Fruit fly (Drosophila melanogaster) whole organism, wandering third instar larva: ENCODE data around the gene Acp65Aa.

Source experiments
- Abd-B ChIP-seq: fragments of >200 bp; optimal IDR thresholded peaks from 2 replicates; lab custom pipeline; 2017; ENCODE audit warnings: missing biosample characterization, missing genetic modification characterization
- CG32264 ChIP-seq: fragments of 200-800 bp; sonication (Bioruptor generic); optimal IDR thresholded peaks from 2 replicates; lab custom pipeline; 2016; ENCODE audit warnings: missing biosample characterization, missing genetic modification characterization
- CG9705 ChIP-seq: fragments of 200-800 bp; sonication (Bioruptor generic); optimal IDR thresholded peaks from 2 replicates; lab custom pipeline; 2018; ENCODE audit warnings: missing biosample characterization, mild to moderate bottlenecking, missing genetic modification characterization
- CrebA ChIP-seq: fragments of 200-800 bp; sonication (Bioruptor generic); optimal IDR thresholded peaks from 2 replicates; lab custom pipeline; 2016; ENCODE audit warnings: missing biosample characterization, mild to moderate bottlenecking, missing genetic modification characterization, borderline replicate concordance
- Dfd ChIP-seq: fragments of >200 bp; optimal IDR thresholded peaks from 2 replicates; lab custom pipeline; 2017; ENCODE audit warnings: missing biosample characterization, missing genetic modification characterization
- Dif ChIP-seq: fragments of 200-275, 200-300 bp; sonication (Bioruptor generic); optimal IDR thresholded peaks from 2 replicates; lab custom pipeline; 2018; ENCODE audit warnings: missing biosample characterization, missing genetic modification characterization; ENCODE audit not compliant: partially characterized antibody
- GATAd ChIP-seq: sonication (Bioruptor generic); optimal IDR thresholded peaks from 2 replicates; lab custom pipeline; 2016; ENCODE audit warnings: missing biosample characterization, missing genetic modification characterization
- HLH106 ChIP-seq: fragments of 200-800 bp; optimal IDR thresholded peaks from 3 replicates; lab custom pipeline; 2019; ENCODE audit warnings: missing biosample characterization, mild to moderate bottlenecking, missing genetic modification characterization, moderate library complexity
- Hnf4 ChIP-seq: fragments of 200-800 bp; sonication (Bioruptor generic); optimal IDR thresholded peaks from 2 replicates; lab custom pipeline; 2016; ENCODE audit warnings: missing biosample characterization, mild to moderate bottlenecking, missing genetic modification characterization
- Hr78 ChIP-seq: fragments of >200 bp; optimal IDR thresholded peaks from 2 replicates; lab custom pipeline; 2017; ENCODE audit warnings: missing biosample characterization, missing genetic modification characterization
- Hr83 ChIP-seq: fragments of 200-300 bp; sonication (Bioruptor generic); optimal IDR thresholded peaks from 2 replicates; lab custom pipeline; 2016; ENCODE audit warnings: missing biosample characterization, mild to moderate bottlenecking, missing genetic modification characterization, moderate library complexity; ENCODE audit not compliant: poor library complexity, severe bottlenecking
- Jra ChIP-seq: sonication (Bioruptor generic); optimal IDR thresholded peaks from 2 replicates; lab custom pipeline; 2016; ENCODE audit warnings: missing biosample characterization, missing genetic modification characterization
- Mio ChIP-seq: sonication (Bioruptor generic); optimal IDR thresholded peaks from 2 replicates; lab custom pipeline; 2016; ENCODE audit warnings: missing biosample characterization, missing genetic modification characterization
- Myc ChIP-seq: fragments of >200 bp; optimal IDR thresholded peaks from 2 replicates; lab custom pipeline; 2017
- N ChIP-seq: fragments of >200 bp; optimal IDR thresholded peaks from 2 replicates; lab custom pipeline; 2018; ENCODE audit warnings: missing biosample characterization, missing external identifiers, missing genetic modification characterization
- OdsH ChIP-seq: fragments of 200-800 bp; sonication (Bioruptor generic); optimal IDR thresholded peaks from 2 replicates; lab custom pipeline; 2016; ENCODE audit warnings: missing biosample characterization, mild to moderate bottlenecking, missing genetic modification characterization
- Rel ChIP-seq, 2 experiments: fragments of 200-800 bp; sonication (Bioruptor generic) in 1 of 2; optimal IDR thresholded peaks; 2 replicates in 1 of 2; 3 replicates in 1 of 2; lab custom pipeline; 2016 to 2019; ENCODE audit warnings: mild to moderate bottlenecking in 2 of 2, missing biosample characterization in 2 of 2, missing genetic modification characterization in 2 of 2, moderate library complexity in 1 of 2
- Sp1 ChIP-seq: fragments of 200-800 bp; sonication (Bioruptor generic); optimal IDR thresholded peaks from 3 replicates; lab custom pipeline; 2019; ENCODE audit warnings: missing biosample characterization, mild to moderate bottlenecking, missing genetic modification characterization, moderate library complexity
- Vsx2 ChIP-seq: fragments of 200-300, 225-300 bp; sonication (Bioruptor generic); optimal IDR thresholded peaks from 2 replicates; lab custom pipeline; 2018; ENCODE audit warnings: missing biosample characterization, missing genetic modification characterization; ENCODE audit not compliant: partially characterized antibody
- br ChIP-seq: fragments of 200-800 bp; sonication (Bioruptor generic); optimal IDR thresholded peaks from 2 replicates; lab custom pipeline; 2016; ENCODE audit warnings: missing biosample characterization, missing genetic modification characterization
- brk ChIP-seq: fragments of 200-800 bp; sonication (Bioruptor generic); optimal IDR thresholded peaks from 2 replicates; lab custom pipeline; 2016; ENCODE audit warnings: missing biosample characterization, mild to moderate bottlenecking, missing genetic modification characterization
- dl ChIP-seq, 2 experiments: fragments of 175-275, 200-275 bp in 1 of 2; fragments of 200-275 bp in 1 of 2; sonication (Bioruptor generic); optimal IDR thresholded peaks; lab custom pipeline; 2018; ENCODE audit warnings: mild to moderate bottlenecking in 2 of 2, missing biosample characterization in 2 of 2, missing genetic modification characterization in 2 of 2, moderate library complexity in 2 of 2; ENCODE audit not compliant: partially characterized antibody in 2 of 2, insufficient read depth in 1 of 2
- dmrt93B ChIP-seq: fragments of 200-800 bp; sonication (Bioruptor generic); optimal IDR thresholded peaks from 2 replicates; lab custom pipeline; 2018; ENCODE audit warnings: missing biosample characterization, mild to moderate bottlenecking, missing genetic modification characterization
- dsf ChIP-seq: sonication (Bioruptor generic); optimal IDR thresholded peaks from 2 replicates; lab custom pipeline; 2016; ENCODE audit warnings: missing biosample characterization, missing genetic modification characterization, borderline replicate concordance
- ey ChIP-seq: fragments of 200-800 bp; sonication (Bioruptor generic); optimal IDR thresholded peaks from 2 replicates; lab custom pipeline; 2016; ENCODE audit warnings: missing biosample characterization, missing genetic modification characterization
- foxo ChIP-seq, 2 experiments: fragments of 200-800 bp; sonication (Bioruptor generic); optimal IDR thresholded peaks; 2 replicates in 1 of 2; 3 replicates in 1 of 2; lab custom pipeline; 2016 to 2017; ENCODE audit warnings: missing biosample characterization in 2 of 2, missing genetic modification characterization in 2 of 2
- fru ChIP-seq: fragments of 200-800 bp; sonication (Bioruptor generic); optimal IDR thresholded peaks from 3 replicates; lab custom pipeline; 2016; ENCODE audit warnings: missing biosample characterization, mild to moderate bottlenecking, missing genetic modification characterization
- h ChIP-seq: fragments of 200-800 bp; sonication (Bioruptor generic); optimal IDR thresholded peaks from 3 replicates; lab custom pipeline; 2016; ENCODE audit warnings: missing biosample characterization, mild to moderate bottlenecking, missing genetic modification characterization
- jim ChIP-seq: fragments of 175-275, 200-325 bp; sonication (Bioruptor generic); optimal IDR thresholded peaks from 2 replicates; lab custom pipeline; 2016; ENCODE audit warnings: missing biosample characterization, mild to moderate bottlenecking, missing genetic modification characterization
- lola ChIP-seq: fragments of >200 bp; optimal IDR thresholded peaks from 2 replicates; lab custom pipeline; 2017; ENCODE audit warnings: missing biosample characterization, missing genetic modification characterization
- pan ChIP-seq: fragments of >200 bp; optimal IDR thresholded peaks from 2 replicates; lab custom pipeline; 2017
- psq ChIP-seq: fragments of 200-800 bp; sonication (Bioruptor generic); optimal IDR thresholded peaks from 3 replicates; lab custom pipeline; 2017; ENCODE audit warnings: missing biosample characterization, mild to moderate bottlenecking, missing genetic modification characterization, moderate library complexity
- rgr ChIP-seq: fragments of 200-800 bp; sonication (Bioruptor generic); optimal IDR thresholded peaks from 3 replicates; lab custom pipeline; 2016; ENCODE audit warnings: missing biosample characterization, mild to moderate bottlenecking, missing genetic modification characterization
- sage ChIP-seq: fragments of 200-800 bp; sonication (Bioruptor generic); optimal IDR thresholded peaks from 2 replicates; lab custom pipeline; 2016; ENCODE audit warnings: missing biosample characterization, mild to moderate bottlenecking, missing genetic modification characterization
- sv ChIP-seq: fragments of 200-800 bp; sonication (Bioruptor generic); optimal IDR thresholded peaks from 3 replicates; lab custom pipeline; 2016; ENCODE audit warnings: missing biosample characterization, missing genetic modification characterization
- tai ChIP-seq: sonication (Bioruptor generic); optimal IDR thresholded peaks from 2 replicates; lab custom pipeline; 2016; ENCODE audit warnings: missing biosample characterization, missing genetic modification characterization
- usp ChIP-seq: fragments of >200 bp; optimal IDR thresholded peaks from 2 replicates; lab custom pipeline; 2017; ENCODE audit warnings: missing biosample characterization, missing genetic modification characterization
- woc ChIP-seq: sonication (Bioruptor generic); optimal IDR thresholded peaks from 2 replicates; lab custom pipeline; 2016; ENCODE audit warnings: missing biosample characterization, mild to moderate bottlenecking, missing genetic modification characterization

The Acp65Aa gene

dm6 chr3L:6192822-6193555, 40.4 kb upstream of the Acp65Aa start, which contains the start of the genes Sf3b6 and Tnpo (continued):
- peak; percentile 84 for TF ChIP-seq dmrt93B (GFP tag; lab: Kevin White, UChicago)
- peak; percentile 34 for TF ChIP-seq Hr83 (GFP tag; lab: Kevin White, UChicago)
- TF ChIP-seq pan (lab: Kevin White, UChicago): no peak
- peak; percentile 12 for TF ChIP-seq Myc
- no peak for TF ChIP-seq N
- no peak for TF ChIP-seq Dfd (GFP tag; lab: Kevin White, UChicago)
- TF ChIP-seq HLH106 (tag; lab: Kevin White, UChicago): peak; percentile 91
- TF ChIP-seq, all 38 proteins: peak for 18

DNA sequence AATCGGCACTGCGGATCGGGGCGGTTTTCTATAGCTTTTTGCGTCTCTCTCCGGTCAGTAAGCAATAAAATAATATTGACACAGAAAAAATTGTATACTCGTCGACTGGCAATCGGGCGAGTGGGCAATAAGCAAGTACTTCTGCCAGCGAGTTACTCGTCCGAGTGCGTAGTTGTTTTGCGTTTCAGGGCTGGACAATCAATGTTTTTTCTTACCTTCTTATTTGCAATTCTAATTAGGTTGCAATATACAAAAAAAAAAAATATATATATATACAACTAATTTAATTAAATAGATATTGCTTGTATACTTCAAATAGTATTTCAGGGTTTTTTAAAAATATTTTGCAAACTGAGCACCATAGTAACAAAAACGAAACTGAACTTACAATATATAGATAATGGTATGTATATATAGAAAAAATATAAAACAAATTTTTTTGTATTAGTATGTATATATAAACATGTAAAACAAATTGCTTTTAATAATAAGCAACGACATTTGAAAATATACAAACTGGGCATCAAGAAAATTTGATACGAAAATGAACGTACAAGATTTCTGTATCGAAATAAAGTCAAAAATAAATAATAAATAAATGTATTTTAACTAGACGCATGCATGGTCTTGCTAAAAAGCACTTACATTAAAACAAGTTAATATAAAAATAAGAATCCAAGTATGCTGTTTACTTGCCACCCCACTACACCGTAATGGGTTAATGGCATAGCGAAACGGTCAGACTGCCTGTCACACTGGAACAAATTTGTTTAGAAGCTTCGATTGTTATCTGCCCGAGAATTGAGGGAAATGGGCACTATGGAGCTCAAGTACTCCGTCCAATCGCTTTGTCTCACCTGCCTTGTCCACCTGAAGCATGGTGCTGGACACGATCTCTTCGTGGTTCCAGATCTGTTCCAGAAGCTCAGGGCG, 36.7 kb upstream of the Acp65Aa start, which contains the start of the genes D19A and CG7386:
Gene D19A, minus strand, starts transcription at position 129 of the 933 bp plus-strand sequence.
Gene CG7386, plus strand, starts transcription at position 751 of the 933 bp plus-strand sequence.
- TF ChIP-seq pan (lab: Kevin White, UChicago): no peak
- peak in 1 of 2 experiments; percentile 28 for TF ChIP-seq dl (GFP tag; optimal IDR thresholded peaks at IDR 0.05; lab: Kevin White, UChicago; ENCODE audit: insufficient read depth in 1 of 2, partially characterized antibody in 2 of 2)
- no peak for TF ChIP-seq usp
- TF ChIP-seq CG32264 (GFP tag; lab: Kevin White, UChicago): no peak
- TF ChIP-seq Hr78 (GFP tag; lab: Kevin White, UChicago): no peak
- TF ChIP-seq ey: peak; percentile 47
- peak; percentile 91 for TF ChIP-seq Hr83 (GFP tag; lab: Kevin White, UChicago)
- TF ChIP-seq jim (GFP tag; lab: Kevin White, UChicago): no peak
- peak; percentile 96 for TF ChIP-seq Vsx2 (GFP tag; lab: Kevin White, UChicago)
- no peak for TF ChIP-seq dsf (GFP tag; lab: Kevin White, UChicago)
- TF ChIP-seq Dfd (GFP tag; lab: Kevin White, UChicago): no peak
- TF ChIP-seq psq: peak; percentile 55
- no peak for TF ChIP-seq GATAd (GFP tag; lab: Kevin White, UChicago)
- peak; percentile 65 for TF ChIP-seq Sp1 (GFP tag; lab: Kevin White, UChicago)
- no peak for TF ChIP-seq N
- TF ChIP-seq foxo (GFP tag; optimal IDR thresholded peaks at IDR 0.05; lab: Kevin White, UChicago): peak in 1 of 2 experiments; percentile 70
- peak; percentile 66 for TF ChIP-seq Hnf4 (GFP tag; lab: Kevin White, UChicago)
- TF ChIP-seq Rel (GFP tag; optimal IDR thresholded peaks at IDR 0.05; lab: Kevin White, UChicago): no peak
- TF ChIP-seq Rel (tag; optimal IDR thresholded peaks at IDR 0.05; lab: Kevin White, UChicago): peak; percentile 24
- peak; percentile 30 for TF ChIP-seq Myc
- TF ChIP-seq Dif (GFP tag; lab: Kevin White, UChicago): peak; percentile 91
- TF ChIP-seq tai (GFP tag; lab: Kevin White, UChicago): no peak
- TF ChIP-seq lola (GFP tag; lab: Kevin White, UChicago): no peak
- TF ChIP-seq OdsH: peak; percentile 28
- no peak for TF ChIP-seq Jra (GFP tag; lab: Kevin White, UChicago)
- peak; percentile 79 for TF ChIP-seq woc (GFP tag; lab: Kevin White, UChicago)
- TF ChIP-seq HLH106 (tag; lab: Kevin White, UChicago): peak; percentile 39
- TF ChIP-seq CrebA (GFP tag; lab: Kevin White, UChicago): no peak
- peak; percentile 51 for TF ChIP-seq br (GFP tag; lab: Kevin White, UChicago)
- peak; percentile 65 for TF ChIP-seq sv (GFP tag; lab: Kevin White, UChicago)
- TF ChIP-seq h (GFP tag; lab: Kevin White, UChicago): peak; percentile 58
- peak; percentile 24 for TF ChIP-seq fru (GFP tag; lab: Kevin White, UChicago)
- no peak for TF ChIP-seq Abd-B (GFP tag; lab: Kevin White, UChicago)
- no peak for TF ChIP-seq Mio (GFP tag; lab: Kevin White, UChicago)
- no peak for TF ChIP-seq dmrt93B (GFP tag; lab: Kevin White, UChicago)
- TF ChIP-seq CG9705 (GFP tag; lab: Kevin White, UChicago): peak; percentile 45
- no peak for TF ChIP-seq brk (GFP tag; lab: Kevin White, UChicago)
- TF ChIP-seq sage (GFP tag; lab: Kevin White, UChicago): no peak
- peak; percentile 59 for TF ChIP-seq rgr (GFP tag; lab: Kevin White, UChicago)
